Fruit fly (Drosophila melanogaster) whole organism, embryonic: ENCODE measurements around the gene mon2.

ENCODE experiments used
- Abd-B ChIP-seq: fragments of 200-800 bp; sonication (Bioruptor generic); optimal IDR thresholded peaks from 2 replicates; lab custom pipeline; 2018; ENCODE audit warnings: missing biosample characterization, mild to moderate bottlenecking, missing genetic modification characterization, moderate library complexity
- Aef1 ChIP-seq: fragments of 200-800 bp; sonication (Bioruptor generic); IDR thresholded peaks from 3 replicates; pipeline ENCODE4 v1.3.6; 2022; ENCODE audit warnings: missing biosample characterization, missing genetic modification characterization
- Atf3 ChIP-seq: fragments of 200-800 bp; sonication (Bioruptor generic); optimal IDR thresholded peaks from 3 replicates; lab custom pipeline; 2016; ENCODE audit warnings: missing biosample characterization, missing genetic modification characterization
- Atf6 ChIP-seq: fragments of 200-800 bp; sonication (Bioruptor generic); IDR thresholded peaks from 2 replicates; pipeline ENCODE4 v1.3.6; 2022; ENCODE audit warnings: missing biosample characterization, missing genetic modification characterization
- CG10321 ChIP-seq: fragments of 200-800 bp; sonication (Bioruptor generic); IDR thresholded peaks from 2 replicates; pipeline ENCODE4 v1.3.6; 2022; ENCODE audit warnings: missing biosample characterization, missing genetic modification characterization
- CG11085 ChIP-seq: fragments of 200-800 bp; sonication (Bioruptor generic); IDR thresholded peaks from 2 replicates; pipeline ENCODE4 v1.3.6; 2022; ENCODE audit warnings: missing biosample characterization, missing genetic modification characterization
- CG11696 ChIP-seq: fragments of 200-800 bp; sonication (Bioruptor generic); IDR thresholded peaks from 2 replicates; pipeline ENCODE4 v1.3.6; 2022; ENCODE audit warnings: missing biosample characterization, missing genetic modification characterization
- CG12071 ChIP-seq: fragments of 200-800 bp; sonication (Bioruptor generic); optimal IDR thresholded peaks from 3 replicates; lab custom pipeline; 2018; ENCODE audit warnings: missing biosample characterization, mild to moderate bottlenecking, missing genetic modification characterization
- CG12769 ChIP-seq: fragments of 200-800 bp; sonication (Bioruptor generic); optimal IDR thresholded peaks from 2 replicates; lab custom pipeline; 2019; ENCODE audit warnings: missing biosample characterization, mild to moderate bottlenecking, missing genetic modification characterization, moderate library complexity
- CG13424 ChIP-seq: fragments of 200-800 bp; sonication (Bioruptor generic); optimal IDR thresholded peaks from 2 replicates; lab custom pipeline; 2019; ENCODE audit warnings: missing biosample characterization, mild to moderate bottlenecking, missing genetic modification characterization, moderate library complexity
- CG15011 ChIP-seq: fragments of 200-800 bp; sonication (Bioruptor generic); optimal IDR thresholded peaks from 3 replicates; lab custom pipeline; 2018; ENCODE audit warnings: missing biosample characterization, mild to moderate bottlenecking, missing genetic modification characterization
- CG15601 ChIP-seq: fragments of 200-800 bp; sonication (Bioruptor generic); optimal IDR thresholded peaks from 3 replicates; lab custom pipeline; 2019; ENCODE audit warnings: missing biosample characterization, mild to moderate bottlenecking, missing genetic modification characterization, moderate library complexity
- CG17612 ChIP-seq: fragments of 200-800 bp; sonication (Bioruptor generic); IDR thresholded peaks from 2 replicates; pipeline ENCODE4 v1.3.6; 2022; ENCODE audit warnings: missing biosample characterization, missing genetic modification characterization
- CG2116 ChIP-seq: fragments of 200-800 bp; sonication (Bioruptor generic); optimal IDR thresholded peaks from 3 replicates; lab custom pipeline; 2018; ENCODE audit warnings: missing biosample characterization, mild to moderate bottlenecking, missing genetic modification characterization
- CG2129 ChIP-seq: fragments of 200-800 bp; sonication (Bioruptor generic); IDR thresholded peaks from 2 replicates; pipeline ENCODE4 v1.3.6; 2022; ENCODE audit warnings: missing biosample characterization, missing genetic modification characterization; ENCODE audit not compliant: partially characterized antibody
- CG3065 ChIP-seq: fragments of 200-800 bp; sonication (Bioruptor generic); optimal IDR thresholded peaks from 2 replicates; lab custom pipeline; 2016; ENCODE audit warnings: missing biosample characterization, missing genetic modification characterization
- CG3847 ChIP-seq: fragments of 200-800 bp; sonication (Bioruptor generic); IDR thresholded peaks from 2 replicates; pipeline ENCODE4 v1.3.6; 2022; ENCODE audit warnings: missing biosample characterization, missing genetic modification characterization
- CG5245 ChIP-seq: fragments of 200-800 bp; sonication (Bioruptor generic); optimal IDR thresholded peaks from 3 replicates; lab custom pipeline; 2016; ENCODE audit warnings: missing biosample characterization, missing genetic modification characterization
- CG7786 ChIP-seq: fragments of 200-800 bp; sonication (Bioruptor generic); optimal IDR thresholded peaks from 2 replicates; lab custom pipeline; 2016; ENCODE audit warnings: missing biosample characterization, missing genetic modification characterization
- CG7987 ChIP-seq: fragments of 200-800 bp; sonication (Bioruptor generic); optimal IDR thresholded peaks from 2 replicates; lab custom pipeline; 2018; ENCODE audit warnings: missing biosample characterization, mild to moderate bottlenecking, missing genetic modification characterization, moderate library complexity
- CG8290 ChIP-seq, 3 experiments: fragments of 200-800 bp; sonication (Bioruptor generic); optimal IDR thresholded peaks; 2 replicates each; lab custom pipeline; 2016 to 2019; ENCODE audit warnings: missing biosample characterization in 3 of 3, missing genetic modification characterization in 3 of 3, mild to moderate bottlenecking in 2 of 3, moderate library complexity in 1 of 3
- CG8388 ChIP-seq: fragments of 200-800 bp; sonication (Bioruptor generic); optimal IDR thresholded peaks from 2 replicates; lab custom pipeline; 2019; ENCODE audit warnings: missing biosample characterization, mild to moderate bottlenecking, missing genetic modification characterization, moderate library complexity
- CG9215 ChIP-seq: fragments of 200-800 bp; sonication (Bioruptor generic); IDR thresholded peaks from 2 replicates; pipeline ENCODE4 v1.3.6; 2022; ENCODE audit warnings: missing biosample characterization, missing genetic modification characterization
- H2.0 ChIP-seq: fragments of 200-800 bp; sonication (Bioruptor generic); IDR thresholded peaks from 2 replicates; pipeline ENCODE4 v1.3.6; 2022; ENCODE audit warnings: missing biosample characterization, missing genetic modification characterization
- HmgD ChIP-seq: fragments of 200-800 bp; sonication (Bioruptor generic); optimal IDR thresholded peaks from 3 replicates; lab custom pipeline; 2016; ENCODE audit warnings: missing biosample characterization, missing genetic modification characterization
- Hr39 ChIP-seq: fragments of >200 bp; optimal IDR thresholded peaks from 2 replicates; lab custom pipeline; 2017
- Hr78 ChIP-seq, 2 experiments: fragments of 200-800 bp in 1 of 2; fragments of >200 bp in 1 of 2; sonication (Bioruptor generic) in 1 of 2; optimal IDR thresholded peaks; 2 replicates each; lab custom pipeline; 2017 to 2019; ENCODE audit warnings: missing biosample characterization in 2 of 2, missing genetic modification characterization in 2 of 2, mild to moderate bottlenecking in 1 of 2, moderate library complexity in 1 of 2
- Lim3 ChIP-seq: fragments of 200-800 bp; sonication (Bioruptor generic); IDR thresholded peaks from 2 replicates; pipeline ENCODE4 v1.3.6; 2022; ENCODE audit warnings: missing biosample characterization, missing genetic modification characterization
- MBD-R2 ChIP-seq: fragments of 200-800 bp; sonication (Bioruptor generic); IDR thresholded peaks from 2 replicates; pipeline ENCODE4 v1.3.6; 2022; ENCODE audit warnings: missing biosample characterization, missing genetic modification characterization
- Med ChIP-seq: fragments of 200-800 bp; sonication (Bioruptor generic); peaks from one replicate; lab custom pipeline; 2016; ENCODE audit warnings: missing biosample characterization, missing genetic modification characterization, mild to moderate bottlenecking, inconsistent platforms, moderate library complexity
- Neu2 ChIP-seq: fragments of 200-800 bp; sonication (Bioruptor generic); optimal IDR thresholded peaks from 3 replicates; lab custom pipeline; 2016; ENCODE audit warnings: missing biosample characterization, missing genetic modification characterization, borderline replicate concordance
- Nf-YC ChIP-seq: fragments of 200-800 bp; optimal IDR thresholded peaks from 3 replicates; lab custom pipeline; 2019; ENCODE audit warnings: missing biosample characterization, mild to moderate bottlenecking, missing genetic modification characterization, moderate library complexity
- Ravus ChIP-seq: fragments of 200-800 bp; sonication (Bioruptor generic); IDR thresholded peaks from 2 replicates; pipeline ENCODE4 v1.3.6; 2022; ENCODE audit warnings: missing biosample characterization, missing genetic modification characterization
- YL-1 ChIP-seq: fragments of 200-800 bp; sonication (Bioruptor generic); optimal IDR thresholded peaks from 3 replicates; lab custom pipeline; 2017; ENCODE audit warnings: missing biosample characterization, mild to moderate bottlenecking, missing genetic modification characterization
- cad ChIP-seq: fragments of >200 bp; optimal IDR thresholded peaks from 2 replicates; lab custom pipeline; 2017; ENCODE audit warnings: missing biosample characterization, missing genetic modification characterization
- cwo ChIP-seq: fragments of 200-800 bp; sonication (Bioruptor generic); optimal IDR thresholded peaks from 3 replicates; lab custom pipeline; 2017; ENCODE audit warnings: missing biosample characterization, missing genetic modification characterization, mild to moderate bottlenecking, moderate library complexity, missing genetic modification reagents
- exex ChIP-seq: fragments of 200-800 bp; sonication (Bioruptor generic); optimal IDR thresholded peaks from 4 replicates; lab custom pipeline; 2018; ENCODE audit warnings: missing biosample characterization, mild to moderate bottlenecking, missing genetic modification characterization, moderate library complexity
- fd96Cb ChIP-seq: fragments of 200-800 bp; sonication (Bioruptor generic); optimal IDR thresholded peaks from 2 replicates; lab custom pipeline; 2018; ENCODE audit warnings: missing biosample characterization, mild to moderate bottlenecking, missing genetic modification characterization, moderate library complexity
- grn ChIP-seq: fragments of 200-800 bp; sonication (Bioruptor generic); optimal IDR thresholded peaks from 3 replicates; lab custom pipeline; 2017; ENCODE audit warnings: missing biosample characterization, missing genetic modification characterization
- gro ChIP-seq: fragments of 200-800 bp; sonication (Bioruptor generic); optimal IDR thresholded peaks from 2 replicates; lab custom pipeline; 2016; ENCODE audit warnings: missing biosample characterization, missing genetic modification characterization
- maf-S ChIP-seq: fragments of 200-800 bp; sonication (Bioruptor generic); optimal IDR thresholded peaks from 2 replicates; lab custom pipeline; 2016; ENCODE audit warnings: missing biosample characterization, missing genetic modification characterization
- ranshi ChIP-seq: fragments of 200-800 bp; sonication (Bioruptor generic); IDR thresholded peaks from 2 replicates; pipeline ENCODE4 v1.3.6; 2022; ENCODE audit warnings: missing biosample characterization, missing genetic modification characterization
- rib ChIP-seq: fragments of 200-800 bp; sonication (Bioruptor generic); IDR thresholded peaks from 2 replicates; pipeline ENCODE4 v1.3.6; 2022; ENCODE audit warnings: missing biosample characterization, missing genetic modification characterization
- scrt ChIP-seq: fragments of 200-800 bp; sonication (Bioruptor generic); optimal IDR thresholded peaks from 2 replicates; lab custom pipeline; 2018; ENCODE audit warnings: missing biosample characterization, mild to moderate bottlenecking, missing genetic modification characterization, moderate library complexity
- sens ChIP-seq: fragments of 200-800 bp; sonication (Bioruptor generic); peaks from one replicate; lab custom pipeline; 2016; ENCODE audit warnings: missing biosample characterization, missing genetic modification characterization
- sima ChIP-seq: fragments of 200-800 bp; sonication (Bioruptor generic); optimal IDR thresholded peaks from 2 replicates; lab custom pipeline; 2016; ENCODE audit warnings: missing biosample characterization, missing genetic modification characterization
- sisA ChIP-seq: fragments of 200-800 bp; sonication (Bioruptor generic); IDR thresholded peaks from 2 replicates; pipeline ENCODE4 v1.3.6; 2022; ENCODE audit warnings: missing biosample characterization, missing genetic modification characterization
- so ChIP-seq: fragments of 200-800 bp; sonication (Bioruptor generic); IDR thresholded peaks from 3 replicates; pipeline ENCODE4 v1.3.6; 2022; ENCODE audit warnings: missing biosample characterization, missing genetic modification characterization
- stwl ChIP-seq: fragments of 200-800 bp; sonication (Bioruptor generic); optimal IDR thresholded peaks from 3 replicates; lab custom pipeline; 2018; ENCODE audit warnings: missing biosample characterization, mild to moderate bottlenecking, missing genetic modification characterization, moderate library complexity
- tin ChIP-seq: fragments of 200-800 bp; sonication (Bioruptor generic); optimal IDR thresholded peaks from 3 replicates; lab custom pipeline; 2016; ENCODE audit warnings: missing biosample characterization, missing genetic modification characterization
- tup ChIP-seq: fragments of 200-800 bp; sonication (Bioruptor generic); optimal IDR thresholded peaks from 2 replicates; lab custom pipeline; 2016; ENCODE audit warnings: missing biosample characterization, mild to moderate bottlenecking, missing genetic modification characterization, moderate library complexity

Gene mon2

DNA sequence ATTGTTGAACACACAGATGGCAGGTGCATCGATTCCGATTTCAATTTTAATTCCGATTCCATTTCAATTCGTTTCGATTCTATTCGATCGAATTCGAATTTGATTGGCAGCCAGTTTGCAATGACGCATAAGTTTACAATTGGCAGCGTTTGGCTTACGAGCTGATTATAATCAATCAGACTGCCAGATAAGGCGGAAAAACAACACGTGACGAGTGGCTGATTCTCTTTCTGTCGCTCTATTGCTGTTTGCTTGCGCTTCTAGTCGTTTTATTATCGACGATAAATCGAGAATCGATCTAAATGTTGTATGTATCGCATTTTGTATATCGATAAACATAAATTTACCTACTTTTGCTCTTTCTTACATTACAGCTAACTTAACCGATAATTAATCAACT, 19.1 kb downstream of the mon2 start:
- TF ChIP-seq exex (tag; lab: Kevin White, UChicago) (peak; percentile 28), CG13424 (no peak), grn (GFP tag; lab: Kevin White, UChicago) (peak; percentile 84), Hr39 (lab: Kevin White, UChicago) (no peak), CG8388 (GFP tag; lab: Kevin White, UChicago) (no peak), CG8290 (GFP tag; optimal IDR thresholded peaks at IDR 0.05; lab: Kevin White, UChicago) (no peak), CG8290 (tag; optimal IDR thresholded peaks at IDR 0.05; lab: Kevin White, UChicago) (peak in 1 of 2 experiments; percentile 9), CG17612 (GFP tag; lab: Robert Waterston, UW) (no peak), cwo (GFP tag; lab: Kevin White, UChicago) (peak; percentile 74), YL-1 (GFP tag; lab: Kevin White, UChicago) (no peak), Med (GFP tag; lab: Kevin White, UChicago) (no peak), CG11085 (no peak), ranshi (no peak), CG7987 (GFP tag; lab: Kevin White, UChicago) (peak; percentile 87)

- TF ChIP-seq HmgD (no peak), scrt (GFP tag; lab: Kevin White, UChicago) (no peak), CG12769 (peak; percentile 40), tup (GFP tag; lab: Kevin White, UChicago) (no peak), so (GFP tag; lab: Robert Waterston, UW) (no peak), CG9215 (GFP tag; lab: Robert Waterston, UW) (no peak), CG3065 (GFP tag; lab: Kevin White, UChicago) (no peak), Atf6 (GFP tag; lab: Robert Waterston, UW) (0 out of 2 replicates have a peak, but pooled peaks have one; percentile 21), Hr78 (GFP tag; optimal IDR thresholded peaks at IDR 0.05; lab: Kevin White, UChicago) (peak in 1 of 2 experiments; percentile 79), CG5245 (GFP tag; lab: Kevin White, UChicago) (no peak), CG15601 (tag; lab: Kevin White, UChicago) (no peak), CG2116 (GFP tag; lab: Kevin White, UChicago) (no peak), Lim3 (GFP tag; lab: Robert Waterston, UW) (no peak), Atf3 (GFP tag; lab: Kevin White, UChicago) (no peak), Ravus (no peak), cad (no peak), sima (GFP tag; lab: Kevin White, UChicago) (no peak), gro (peak; percentile 7), rib (peak; percentile 60), CG2129 (GFP tag; lab: Robert Waterston, UW) (no peak), Aef1 (GFP tag; lab: Robert Waterston, UW) (peak; percentile 64; the same call in 2 of the 3 replicates), Nf-YC (tag; lab: Kevin White, UChicago) (peak; percentile 10), maf-S (GFP tag; lab: Kevin White, UChicago) (no peak), stwl (tag; lab: Kevin White, UChicago) (no peak), CG15011 (GFP tag; lab: Kevin White, UChicago) (no peak), Neu2 (GFP tag; lab: Kevin White, UChicago) (no peak), sens (GFP tag; lab: Kevin White, UChicago) (peak; percentile 41), fd96Cb (tag; lab: Kevin White, UChicago) (no peak), CG3847 (GFP tag; lab: Robert Waterston, UW) (no peak), CG11696 (no peak), CG7786 (GFP tag; lab: Kevin White, UChicago) (no peak), H2.0 (GFP tag; lab: Robert Waterston, UW) (no peak), CG12071 (GFP tag; lab: Kevin White, UChicago) (no peak), sisA (GFP tag; lab: Robert Waterston, UW) (no peak), CG10321 (peak; percentile 75), MBD-R2 (GFP tag; lab: Robert Waterston, UW) (0 out of 2 replicates have a peak, but pooled peaks have one; percentile 8), Abd-B (no peak), tin (GFP tag; lab: Kevin White, UChicago) (no peak)
Measured at dm6 chr2L:8104094-8104493, 19.7 kb downstream of the mon2 start.
